Worm (Caenorhabditis elegans) whole organism, L1 larva: ENCODE data around the gene D2096.9.

Experiments
- ceh-63 ChIP-seq: fragments of 200-800 bp; sonication (Bioruptor generic); optimal IDR thresholded peaks from 2 replicates; lab custom pipeline; 2018; ENCODE audit warnings: mild to moderate bottlenecking, missing genetic modification characterization, missing compliant biosample characterization
- fos-1 ChIP-seq: fragments of 150-350 bp; optimal IDR thresholded peaks from 2 replicates; lab custom pipeline; 2014; ENCODE audit warnings: missing biosample characterization, missing genetic modification characterization
- jun-1 ChIP-seq: fragments of 150-350 bp; optimal IDR thresholded peaks from 2 replicates; lab custom pipeline; 2014; ENCODE audit warnings: missing biosample characterization, missing genetic modification reagents, missing genetic modification characterization
- lin-13 ChIP-seq: fragments of 150-350 bp; optimal IDR thresholded peaks from 2 replicates; lab custom pipeline; 2014; ENCODE audit warnings: missing biosample characterization, missing genetic modification reagents, missing genetic modification characterization
- lir-3 ChIP-seq: sonication (generic microtip); optimal IDR thresholded peaks from 2 replicates; lab custom pipeline; 2016; ENCODE audit warnings: mild to moderate bottlenecking, missing genetic modification characterization, moderate library complexity, missing compliant biosample characterization; ENCODE audit not compliant: poor library complexity
- nhr-11 ChIP-seq: fragments of 150-350 bp; optimal IDR thresholded peaks from 2 replicates; lab custom pipeline; 2014; ENCODE audit warnings: missing biosample characterization, missing genetic modification characterization
- nhr-76 ChIP-seq: sonication (generic microtip); optimal IDR thresholded peaks from 2 replicates; lab custom pipeline; 2017; ENCODE audit warnings: missing biosample characterization, missing genetic modification characterization
- snpc-4 ChIP-seq: fragments of 150-350 bp; optimal IDR thresholded peaks from 2 replicates; lab custom pipeline; 2014; ENCODE audit warnings: missing biosample characterization, missing genetic modification characterization
- unc-30 ChIP-seq: sonication (generic microtip); optimal IDR thresholded peaks from 2 replicates; lab custom pipeline; 2017; ENCODE audit warnings: missing biosample characterization, missing genetic modification characterization
- unc-62 ChIP-seq: fragments of 150-350 bp; optimal IDR thresholded peaks from 2 replicates; lab custom pipeline; 2014; ENCODE audit warnings: missing biosample characterization, missing genetic modification reagents, missing genetic modification characterization

DNA sequence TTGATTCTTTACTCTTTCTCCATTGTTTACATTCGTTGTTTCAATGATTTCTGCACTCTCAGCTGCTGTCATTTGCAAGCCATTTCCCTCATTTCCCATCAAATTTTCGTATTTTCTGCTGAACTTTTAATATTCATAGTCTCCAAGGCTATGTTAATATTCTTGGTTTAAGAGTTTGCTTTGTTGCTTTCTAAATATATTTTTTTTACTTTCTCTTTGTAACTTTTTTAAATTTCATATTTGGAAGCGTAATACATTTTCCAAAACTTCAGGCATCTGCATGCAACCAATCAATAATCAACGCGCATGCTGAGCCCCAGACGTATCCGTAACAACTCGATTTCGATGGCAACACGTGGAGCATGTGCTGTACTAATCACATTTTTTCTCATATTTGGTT lies 21.8 kb downstream of the D2096.9 start, which contains the start of gene sqv-1:
- TF ChIP-seq lin-13 (GFP tag; lab: Kevin White, UChicago) (no peak), snpc-4 (tag; lab: Kevin White, UChicago) (no peak), unc-30 (tag; lab: Kevin White, UChicago) (no peak), fos-1 (no peak), unc-62 (GFP tag; lab: Kevin White, UChicago) (no peak), ceh-63 (GFP tag; lab: Kevin White, UChicago) (no peak), nhr-11 (tag; lab: Kevin White, UChicago) (no peak), jun-1 (tag; lab: Kevin White, UChicago) (no peak), nhr-76 (no peak), lir-3 (tag; lab: Kevin White, UChicago) (no peak)
